Fruit fly (Drosophila melanogaster) whole organism, embryonic: ENCODE results near the gene CG14022.
A peak's percentile ranks its signal among the peaks of the same experiment; 100 is the strongest.

Experiments used
- Aef1 ChIP-seq: fragments of 200-800 bp; sonication (Bioruptor generic); IDR thresholded peaks from 3 replicates; pipeline ENCODE4 v1.3.6; 2022; ENCODE audit warnings: missing biosample characterization, missing genetic modification characterization
- Atf6 ChIP-seq: fragments of 200-800 bp; sonication (Bioruptor generic); IDR thresholded peaks from 2 replicates; pipeline ENCODE4 v1.3.6; 2022; ENCODE audit warnings: missing biosample characterization, missing genetic modification characterization
- Bgb ChIP-seq: fragments of 200-800 bp; sonication (Bioruptor generic); IDR thresholded peaks from 2 replicates; pipeline ENCODE4 v1.3.6; 2022; ENCODE audit warnings: missing biosample characterization, missing genetic modification characterization; ENCODE audit not compliant: partially characterized antibody
- BtbVII ChIP-seq: fragments of 200-800 bp; sonication (Bioruptor generic); optimal IDR thresholded peaks from 3 replicates; lab custom pipeline; 2017; ENCODE audit warnings: missing biosample characterization, mild to moderate bottlenecking, missing genetic modification characterization
- CG10366 ChIP-seq: fragments of 200-800 bp; sonication (Bioruptor generic); IDR thresholded peaks from 2 replicates; pipeline ENCODE4 v1.3.6; 2022; ENCODE audit warnings: missing biosample characterization, missing genetic modification characterization
- CG11093 ChIP-seq: fragments of 200-800 bp; sonication (Bioruptor generic); IDR thresholded peaks from 3 replicates; pipeline ENCODE4 v1.3.6; 2022; ENCODE audit warnings: missing biosample characterization, missing genetic modification characterization
- CG13287 ChIP-seq: fragments of 200-800 bp; sonication (Bioruptor generic); IDR thresholded peaks from 2 replicates; pipeline ENCODE4 v1.3.6; 2022; ENCODE audit warnings: missing biosample characterization, missing genetic modification characterization; ENCODE audit not compliant: partially characterized antibody
- CG14014 ChIP-seq: fragments of 200-800 bp; sonication (Bioruptor generic); IDR thresholded peaks from 2 replicates; pipeline ENCODE4 v1.3.6; 2022; ENCODE audit warnings: missing biosample characterization, missing genetic modification characterization
- CG14860 ChIP-seq: fragments of 200-800 bp; sonication (Bioruptor generic); IDR thresholded peaks from 3 replicates; pipeline ENCODE4 v1.3.6; 2022; ENCODE audit warnings: missing biosample characterization, missing genetic modification characterization; ENCODE audit not compliant: partially characterized antibody
- CG17328 ChIP-seq: fragments of 200-800 bp; sonication (Bioruptor generic); IDR thresholded peaks from 2 replicates; pipeline ENCODE4 v1.3.6; 2022; ENCODE audit warnings: missing biosample characterization, missing genetic modification characterization
- CG31224 ChIP-seq: fragments of 200-800 bp; sonication (Bioruptor generic); IDR thresholded peaks from 2 replicates; pipeline ENCODE4 v1.3.6; 2022; ENCODE audit warnings: missing biosample characterization, missing genetic modification characterization
- CG31441 ChIP-seq: fragments of 200-800 bp; sonication (Bioruptor generic); IDR thresholded peaks from 2 replicates; pipeline ENCODE4 v1.3.6; 2022; ENCODE audit warnings: missing biosample characterization, missing genetic modification characterization
- CG3726 ChIP-seq: fragments of 200-800 bp; sonication (Bioruptor generic); IDR thresholded peaks from 3 replicates; pipeline ENCODE4, ENCODE4 v1.3.6; 2022; ENCODE audit warnings: missing biosample characterization, missing genetic modification characterization
- CG5245 ChIP-seq: fragments of 200-800 bp; sonication (Bioruptor generic); optimal IDR thresholded peaks from 3 replicates; lab custom pipeline; 2016; ENCODE audit warnings: missing biosample characterization, missing genetic modification characterization
- CG7786 ChIP-seq: fragments of 200-800 bp; sonication (Bioruptor generic); optimal IDR thresholded peaks from 2 replicates; lab custom pipeline; 2016; ENCODE audit warnings: missing biosample characterization, missing genetic modification characterization
- CG7839 ChIP-seq: fragments of 200-800 bp; sonication (Bioruptor generic); optimal IDR thresholded peaks from 3 replicates; lab custom pipeline; 2018; ENCODE audit warnings: missing biosample characterization, mild to moderate bottlenecking, missing genetic modification characterization, moderate library complexity
- CG8478 ChIP-seq: fragments of >200 bp; optimal IDR thresholded peaks from 2 replicates; lab custom pipeline; 2018
- D19B ChIP-seq: fragments of 200-800 bp; sonication (Bioruptor generic); optimal IDR thresholded peaks from 2 replicates; lab custom pipeline; 2017; ENCODE audit warnings: missing biosample characterization, mild to moderate bottlenecking, missing genetic modification characterization
- Dref ChIP-seq: fragments of 200-800 bp; sonication (Bioruptor generic); IDR thresholded peaks from 2 replicates; pipeline ENCODE4 v1.3.6; 2022; ENCODE audit warnings: missing biosample characterization, missing genetic modification characterization
- Fer2 ChIP-seq: fragments of 200-800 bp; sonication (Bioruptor generic); optimal IDR thresholded peaks from 2 replicates; lab custom pipeline; 2018; ENCODE audit warnings: missing biosample characterization, mild to moderate bottlenecking, missing genetic modification characterization, moderate library complexity
- Hr3 ChIP-seq: fragments of 200-800 bp; sonication (Bioruptor generic); optimal IDR thresholded peaks from 3 replicates; lab custom pipeline; 2016; ENCODE audit warnings: missing biosample characterization, missing genetic modification characterization
- Med ChIP-seq: fragments of 200-800 bp; sonication (Bioruptor generic); peaks from one replicate; lab custom pipeline; 2016; ENCODE audit warnings: missing biosample characterization, missing genetic modification characterization, mild to moderate bottlenecking, inconsistent platforms, moderate library complexity
- Mrtf ChIP-seq: fragments of 200-800 bp; sonication (Bioruptor generic); IDR thresholded peaks from 3 replicates; pipeline ENCODE4 v1.3.6; 2022; ENCODE audit warnings: missing biosample characterization, missing genetic modification characterization
- NFAT ChIP-seq: fragments of 200-800 bp; sonication (Bioruptor generic); IDR thresholded peaks from 2 replicates; pipeline ENCODE4 v1.3.6; 2022; ENCODE audit warnings: missing biosample characterization, missing genetic modification characterization
- Stat92E ChIP-seq, 3 experiments: fragments of >200 bp in 2 of 3; fragments of 200-800 bp in 1 of 3; sonication (Bioruptor generic) in 1 of 3; optimal IDR thresholded peaks; 2 replicates each; lab custom pipeline; 2017 to 2019; ENCODE audit warnings: missing biosample characterization in 3 of 3, missing genetic modification characterization in 3 of 3, mild to moderate bottlenecking in 1 of 3, moderate library complexity in 1 of 3
- cg ChIP-seq: fragments of 200-800 bp; sonication (Bioruptor generic); optimal IDR thresholded peaks from 3 replicates; lab custom pipeline; 2019; ENCODE audit warnings: missing biosample characterization, mild to moderate bottlenecking, missing genetic modification characterization, moderate library complexity
- chinmo ChIP-seq: fragments of 200-800 bp; sonication (Bioruptor generic); IDR thresholded peaks from 4 replicates; pipeline ENCODE4 v1.3.6; 2022; ENCODE audit warnings: missing biosample characterization, missing genetic modification characterization; ENCODE audit not compliant: partially characterized antibody
- ci ChIP-seq: fragments of 200-800 bp; sonication (Bioruptor generic); IDR thresholded peaks from 3 replicates; pipeline ENCODE4 v1.3.6; 2022; ENCODE audit warnings: missing biosample characterization, missing genetic modification characterization
- crol ChIP-seq: fragments of 200-800 bp; sonication (Bioruptor generic); IDR thresholded peaks from 2 replicates; pipeline ENCODE4 v1.3.6; 2022; ENCODE audit warnings: missing biosample characterization, missing genetic modification characterization
- crp ChIP-seq, 2 experiments: fragments of 200-800 bp; sonication (Bioruptor generic); optimal IDR thresholded peaks; 2 replicates in 1 of 2; 3 replicates in 1 of 2; lab custom pipeline; 2017; ENCODE audit warnings: missing biosample characterization in 2 of 2, missing genetic modification characterization in 2 of 2, mild to moderate bottlenecking in 1 of 2, moderate library complexity in 1 of 2
- eve ChIP-seq, 2 experiments: fragments of >200 bp; optimal IDR thresholded peaks; 2 replicates each; lab custom pipeline; 2017; ENCODE audit warnings: missing biosample characterization in 2 of 2, missing genetic modification characterization in 2 of 2
- ftz-f1 ChIP-seq: fragments of 200-800 bp; sonication (Bioruptor generic); optimal IDR thresholded peaks from 2 replicates; lab custom pipeline; 2016; ENCODE audit warnings: missing biosample characterization, missing genetic modification characterization
- grn ChIP-seq: fragments of 200-800 bp; sonication (Bioruptor generic); optimal IDR thresholded peaks from 3 replicates; lab custom pipeline; 2017; ENCODE audit warnings: missing biosample characterization, missing genetic modification characterization
- inv ChIP-seq: fragments of 200-800 bp; sonication (Bioruptor generic); IDR thresholded peaks from 2 replicates; pipeline ENCODE4 v1.3.6; 2022; ENCODE audit warnings: missing biosample characterization, missing genetic modification characterization; ENCODE audit not compliant: partially characterized antibody
- kni ChIP-seq: fragments of 200-800 bp; sonication (Bioruptor generic); optimal IDR thresholded peaks from 3 replicates; lab custom pipeline; 2017; ENCODE audit warnings: mild to moderate bottlenecking, missing biosample characterization, missing genetic modification reagents, missing genetic modification characterization
- knrl ChIP-seq: fragments of 200-800 bp; sonication (Bioruptor generic); IDR thresholded peaks from 3 replicates; pipeline ENCODE4 v1.3.6; 2022; ENCODE audit warnings: missing biosample characterization, missing genetic modification characterization; ENCODE audit not compliant: partially characterized antibody
- nerfin-1 ChIP-seq: fragments of 200-800 bp; sonication (Bioruptor generic); optimal IDR thresholded peaks from 3 replicates; lab custom pipeline; 2019; ENCODE audit warnings: missing biosample characterization, mild to moderate bottlenecking, missing genetic modification characterization, moderate library complexity
- oc ChIP-seq: fragments of 200-800 bp; sonication (Bioruptor generic); optimal IDR thresholded peaks from 2 replicates; lab custom pipeline; 2018; ENCODE audit warnings: missing biosample characterization, mild to moderate bottlenecking, missing genetic modification characterization, moderate library complexity
- org-1 ChIP-seq: fragments of 200-800 bp; sonication (Bioruptor generic); optimal IDR thresholded peaks from 2 replicates; lab custom pipeline; 2017; ENCODE audit warnings: missing biosample characterization, missing genetic modification characterization
- otp ChIP-seq: fragments of 200-800 bp; sonication (Bioruptor generic); IDR thresholded peaks from 3 replicates; pipeline ENCODE4, ENCODE4 v1.3.6; 2022; ENCODE audit warnings: missing biosample characterization, missing genetic modification characterization
- pnt ChIP-seq: fragments of 200-800 bp; sonication (Bioruptor generic); optimal IDR thresholded peaks from 3 replicates; lab custom pipeline; 2016; ENCODE audit warnings: missing biosample characterization, missing genetic modification characterization
- pzg ChIP-seq: fragments of 200-800 bp; sonication (Bioruptor generic); optimal IDR thresholded peaks from 3 replicates; lab custom pipeline; 2018; ENCODE audit warnings: missing biosample characterization, mild to moderate bottlenecking, missing genetic modification characterization, moderate library complexity
- rib ChIP-seq: fragments of 200-800 bp; sonication (Bioruptor generic); IDR thresholded peaks from 2 replicates; pipeline ENCODE4 v1.3.6; 2022; ENCODE audit warnings: missing biosample characterization, missing genetic modification characterization
- sens ChIP-seq: fragments of 200-800 bp; sonication (Bioruptor generic); peaks from one replicate; lab custom pipeline; 2016; ENCODE audit warnings: missing biosample characterization, missing genetic modification characterization
- sima ChIP-seq: fragments of 200-800 bp; sonication (Bioruptor generic); optimal IDR thresholded peaks from 2 replicates; lab custom pipeline; 2016; ENCODE audit warnings: missing biosample characterization, missing genetic modification characterization
- unc-4 ChIP-seq: fragments of 200-800 bp; sonication (Bioruptor generic); IDR thresholded peaks from 2 replicates; pipeline ENCODE4 v1.3.6; 2022; ENCODE audit warnings: missing biosample characterization, missing genetic modification characterization; ENCODE audit not compliant: partially characterized antibody
- wor ChIP-seq: fragments of 200-800 bp; sonication (Bioruptor generic); IDR thresholded peaks from 2 replicates; pipeline ENCODE4 v1.3.6; 2022; ENCODE audit warnings: missing biosample characterization, missing genetic modification characterization
- yki ChIP-seq: fragments of >200 bp; optimal IDR thresholded peaks from 3 replicates; lab custom pipeline; 2018
- z ChIP-seq: fragments of 200-800 bp; sonication (Bioruptor generic); IDR thresholded peaks from 3 replicates; pipeline ENCODE4 v1.3.6; 2022; ENCODE audit warnings: missing biosample characterization, missing genetic modification characterization
- zfh1 ChIP-seq: fragments of 200-800 bp; sonication (Bioruptor generic); IDR thresholded peaks from 3 replicates; pipeline ENCODE4 v1.3.6; 2022; ENCODE audit warnings: missing biosample characterization, missing genetic modification characterization

The CG14022 gene

dm6 chr2L:5306373-5306997, 22.2 kb downstream of the CG14022 start (continued):
- TF ChIP-seq CG11093 (GFP tag; lab: Robert Waterston, UW) (no peak), pzg (GFP tag; lab: Kevin White, UChicago) (no peak), Fer2 (tag; lab: Kevin White, UChicago) (no peak), Atf6 (GFP tag; lab: Robert Waterston, UW) (no peak), CG7839 (tag; lab: Kevin White, UChicago) (no peak), CG13287 (GFP tag; lab: Robert Waterston, UW) (peak; percentile 9; the same call in 1 of the 2 replicates), pnt (GFP tag; lab: Kevin White, UChicago) (no peak), eve (GFP tag; optimal IDR thresholded peaks at IDR 0.05; lab: Kevin White, UChicago) (no peak), CG10366 (GFP tag; lab: Robert Waterston, UW) (no peak), Hr3 (no peak), CG14014 (GFP tag; lab: Robert Waterston, UW) (no peak), unc-4 (GFP tag; lab: Robert Waterston, UW) (no peak), CG8478 (peak; percentile 80), chinmo (peak; percentile 88; the same call in 3 of the 4 replicates), otp (0 out of 3 replicates have a peak, but pooled peaks have one; percentile 20), CG3726 (GFP tag; lab: Robert Waterston, UW) (no peak), wor (GFP tag; lab: Robert Waterston, UW) (no peak), Med (GFP tag; lab: Kevin White, UChicago) (peak; percentile 68), sima (GFP tag; lab: Kevin White, UChicago) (no peak), z (GFP tag; lab: Robert Waterston, UW) (peak; percentile 42; the same call in 1 of the 3 replicates), rib (GFP tag; lab: Robert Waterston, UW) (peak; percentile 77; the same call in 1 of the 2 replicates), BtbVII (GFP tag; lab: Kevin White, UChicago) (no peak), knrl (0 out of 3 replicates have a peak, but pooled peaks have one; percentile 10), cg (GFP tag; lab: Kevin White, UChicago) (peak; percentile 90), inv (GFP tag; lab: Robert Waterston, UW) (no peak), Aef1 (GFP tag; lab: Robert Waterston, UW) (peak; percentile 12; the same call in 1 of the 3 replicates), zfh1 (GFP tag; lab: Robert Waterston, UW) (no peak), CG5245 (GFP tag; lab: Kevin White, UChicago) (no peak), D19B (no peak), yki (lab: Kevin White, UChicago) (no peak), ftz-f1 (peak; percentile 59), kni (peak; percentile 42), crol (GFP tag; lab: Robert Waterston, UW) (peak; percentile 85), grn (no peak), Bgb (GFP tag; lab: Robert Waterston, UW) (peak; percentile 21; the same call in 1 of the 2 replicates), Mrtf (GFP tag; lab: Robert Waterston, UW) (0 out of 3 replicates have a peak, but pooled peaks have one; percentile 8), ci (peak; percentile 39; the same call in 1 of the 3 replicates), sens (GFP tag; lab: Kevin White, UChicago) (peak; percentile 65), org-1 (GFP tag; lab: Kevin White, UChicago) (no peak), oc (tag; lab: Kevin White, UChicago) (peak; percentile 14), NFAT (GFP tag; lab: Robert Waterston, UW) (no peak), CG14860 (GFP tag; lab: Robert Waterston, UW) (no peak), CG7786 (no peak), CG31441 (GFP tag; lab: Robert Waterston, UW) (no peak), Dref (GFP tag; lab: Robert Waterston, UW) (no peak), nerfin-1 (tag; lab: Kevin White, UChicago) (peak; percentile 75), Stat92E (GFP tag; optimal IDR thresholded peaks at IDR 0.05; lab: Kevin White, UChicago) (no peak), crp (GFP tag; optimal IDR thresholded peaks at IDR 0.05; lab: Kevin White, UChicago) (no peak), CG31224 (GFP tag; lab: Robert Waterston, UW) (no peak), CG17328 (GFP tag; lab: Robert Waterston, UW) (no peak)
